Fruit fly (Drosophila melanogaster): ENCODE data around the gene soti.

dm6 chr3R:14353733-14354152, 27.8 kb downstream of the soti start:
- TF ChIP-seq CG9139 (GFP tag; optimal IDR thresholded peaks at IDR 0.05) (peak; percentile 84), CG16779 (tag; optimal IDR thresholded peaks at IDR 0.05) (peak; percentile 79), CG10669 (GFP tag; optimal IDR thresholded peaks at IDR 0.05) (peak; percentile 92)

Measured in whole organism, prepupa.